Worm (Caenorhabditis elegans): Measurements from ENCODE around the gene T28F3.11.

Gene T28F3.11

ce11 chrIV:17276705-17277458 is 14.6 kb downstream of the T28F3.11 start, which contains the start of gene clec-196:
clec-196 (plus strand) TSS chrIV:17276956.
- TF ChIP-seq unc-86 (tag; optimal IDR thresholded peaks at IDR 0.05): no peak
- peak; percentile 74 for TF ChIP-seq unc-55 (GFP tag; optimal IDR thresholded peaks at IDR 0.05)

- peak; percentile 90 for TF ChIP-seq pax-1 (tag; optimal IDR thresholded peaks at IDR 0.05)
- no peak for TF ChIP-seq elt-4 (tag; optimal IDR thresholded peaks at IDR 0.05)
These were observed 16.2 kb downstream of the T28F3.11 start, which contains the start of gene lhfp-4 for ce11 chrIV:17275281-17275680. lhfp-4 (plus strand) TSS chrIV:17275581.

ce11 chrIV:17273602-17274110 is 17.8 kb downstream of the T28F3.11 start, which contains the start of gene gln-5:
gln-5 (minus strand) TSS chrIV:17273652.
- TF ChIP-seq ets-4 (tag; optimal IDR thresholded peaks at IDR 0.05) (no peak), sox-2 (GFP tag; IDR thresholded peaks at IDR 0.05) (no peak), ceh-2 (tag; optimal IDR thresholded peaks at IDR 0.05) (no peak), dve-1 (tag; optimal IDR thresholded peaks at IDR 0.05) (no peak), ceh-6 (GFP tag; optimal IDR thresholded peaks at IDR 0.05) (no peak), pha-4 (tag; optimal IDR thresholded peaks at IDR 0.05) (no peak), ceh-31 (tag; optimal IDR thresholded peaks at IDR 0.05) (no peak), syd-9 (tag; optimal IDR thresholded peaks at IDR 0.05) (no peak), rnt-1 (tag; optimal IDR thresholded peaks at IDR 0.05) (no peak), C08G9.2 (tag; optimal IDR thresholded peaks at IDR 0.05) (no peak), hlh-6 (tag; optimal IDR thresholded peaks at IDR 0.05) (no peak), ceh-48 (tag; optimal IDR thresholded peaks at IDR 0.05) (no peak), ref-2 (tag; optimal IDR thresholded peaks at IDR 0.05) (no peak), lim-6 (tag; optimal IDR thresholded peaks at IDR 0.05) (no peak), pag-3 (tag; optimal IDR thresholded peaks at IDR 0.05; ENCODE audit: borderline replicate concordance) (no peak), lin-11 (tag; optimal IDR thresholded peaks at IDR 0.05) (no peak)

ce11 chrIV:17269702-17270101 is 21.8 kb downstream of the T28F3.11 start:
- no peak for TF ChIP-seq ceh-19 (GFP tag; optimal IDR thresholded peaks at IDR 0.05)
- TF ChIP-seq nhr-11 (tag; optimal IDR thresholded peaks at IDR 0.05): no peak
- no peak for TF ChIP-seq sdc-2 (tag; optimal IDR thresholded peaks at IDR 0.05)
- peak; percentile 98 for TF ChIP-seq unc-55 (GFP tag; optimal IDR thresholded peaks at IDR 0.05)
- TF ChIP-seq pat-9 (tag; optimal IDR thresholded peaks at IDR 0.05): no peak
- TF ChIP-seq nhr-232 (tag; optimal IDR thresholded peaks at IDR 0.05): no peak
- no peak for TF ChIP-seq syd-9 (tag; optimal IDR thresholded peaks at IDR 0.05)

- TF ChIP-seq ceh-30 (tag; optimal IDR thresholded peaks at IDR 0.05) (no peak), ceh-19 (GFP tag; optimal IDR thresholded peaks at IDR 0.05) (no peak), ceh-45 (GFP tag; IDR thresholded peaks at IDR 0.05) (no peak), ceh-18 (tag; optimal IDR thresholded peaks at IDR 0.05) (no peak), hlh-15 (tag; optimal IDR thresholded peaks at IDR 0.05) (no peak), pqm-1 (tag; optimal IDR thresholded peaks at IDR 0.05) (no peak), elt-2 (tag; optimal IDR thresholded peaks at IDR 0.05) (no peak), unc-55 (GFP tag; optimal IDR thresholded peaks at IDR 0.05) (no peak), fax-1 (tag; optimal IDR thresholded peaks at IDR 0.05) (no peak), syd-9 (tag; optimal IDR thresholded peaks at IDR 0.05) (no peak), unc-3 (GFP tag; conservative IDR thresholded peaks at IDR 0.05) (no peak), unc-3 (tag; optimal IDR thresholded peaks at IDR 0.05) (no peak), dve-1 (tag; optimal IDR thresholded peaks at IDR 0.05) (no peak), madf-2 (tag; optimal IDR thresholded peaks at IDR 0.05) (no peak), zip-5 (tag; optimal IDR thresholded peaks at IDR 0.05) (no peak), hlh-30 (tag; optimal IDR thresholded peaks at IDR 0.05; ENCODE audit: insufficient read depth) (no peak), ceh-9 (tag; optimal IDR thresholded peaks at IDR 0.05) (no peak), hlh-13 (GFP tag; optimal IDR thresholded peaks at IDR 0.05) (no peak), C38D4.7 (GFP tag; optimal IDR thresholded peaks at IDR 0.05) (no peak), ets-4 (tag; optimal IDR thresholded peaks at IDR 0.05) (no peak)
These were observed 22.4 kb downstream of the T28F3.11 start, which contains the start of gene atgp-1 for ce11 chrIV:17269042-17269441. atgp-1 (plus strand) TSS chrIV:17269342.
